Fruit fly (Drosophila melanogaster): ENCODE data around the gene CG12708.
A peak's percentile ranks its signal among the peaks of the same experiment; 100 is the strongest.

The CG12708 gene

DNA sequence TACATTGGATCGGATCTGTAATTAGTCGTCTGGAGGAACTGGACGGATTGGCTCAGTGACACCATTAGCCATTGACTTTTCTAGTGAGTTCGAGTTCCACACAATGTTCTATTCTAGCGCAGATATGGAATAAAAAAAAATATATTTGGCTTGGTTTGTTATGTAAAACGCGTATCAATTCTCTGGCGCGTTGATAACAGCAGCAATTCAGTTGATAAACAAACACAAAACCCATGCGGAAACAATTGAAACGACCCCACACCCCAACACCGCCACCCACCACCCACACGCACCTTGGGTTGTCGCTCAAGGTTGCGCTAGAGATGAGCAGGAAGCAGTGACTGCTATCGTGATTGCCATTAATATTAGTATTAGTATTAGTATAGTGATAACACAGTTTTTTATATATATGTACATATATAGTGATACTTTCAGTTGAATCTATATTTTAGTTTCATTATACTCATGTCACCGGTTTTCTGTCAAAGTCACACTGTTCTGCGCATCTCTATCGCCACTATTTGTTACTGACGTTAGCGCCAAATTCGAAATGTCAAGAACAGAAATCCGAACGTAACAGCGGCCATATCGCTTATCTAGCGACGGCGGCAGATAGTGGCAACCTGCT is 22.4 kb downstream of the CG12708 start (continued):
- peak; percentile 97 for TF ChIP-seq Rfx (GFP tag; IDR thresholded peaks at IDR 0.05)
- peak; percentile 96 for TF ChIP-seq Atf6 (GFP tag; IDR thresholded peaks at IDR 0.05)
- TF ChIP-seq trem (tag; optimal IDR thresholded peaks at IDR 0.05) = peak; percentile 80
- peak; percentile 94 for TF ChIP-seq CG2712 (tag; optimal IDR thresholded peaks at IDR 0.05)
- TF ChIP-seq bowl (GFP tag; IDR thresholded peaks at IDR 0.05) = peak; percentile 76
- TF ChIP-seq CG9437 (GFP tag; optimal IDR thresholded peaks at IDR 0.05) = peak; percentile 77
- peak; percentile 42 for TF ChIP-seq Dref (GFP tag; IDR thresholded peaks at IDR 0.05)
- no peak for TF ChIP-seq Lpt (GFP tag; optimal IDR thresholded peaks at IDR 0.05)
- peak; percentile 92 for TF ChIP-seq CG12769 (tag; optimal IDR thresholded peaks at IDR 0.05)
- peak; percentile 83 for TF ChIP-seq CG7987 (GFP tag; optimal IDR thresholded peaks at IDR 0.05)
- 0 out of 4 replicates have a peak, but pooled peaks have one; percentile 39 for TF ChIP-seq chinmo (GFP tag; IDR thresholded peaks at IDR 0.05; ENCODE audit: partially characterized antibody)
- TF ChIP-seq CG12071 (GFP tag; optimal IDR thresholded peaks at IDR 0.05) = peak; percentile 89
- TF ChIP-seq shn (GFP tag; optimal IDR thresholded peaks at IDR 0.05) = no peak
- peak; percentile 37 for TF ChIP-seq sqz (GFP tag; optimal IDR thresholded peaks at IDR 0.05)
- TF ChIP-seq ara (GFP tag; IDR thresholded peaks at IDR 0.05) = peak; percentile 90
- TF ChIP-seq CG14667 (GFP tag; IDR thresholded peaks at IDR 0.05) = peak; percentile 89
- no peak for TF ChIP-seq h (optimal IDR thresholded peaks at IDR 0.05)
- peak; percentile 91 for TF ChIP-seq CG10959 (GFP tag; IDR thresholded peaks at IDR 0.05)
- peak; percentile 89 for TF ChIP-seq trh (GFP tag; optimal IDR thresholded peaks at IDR 0.05)
- TF ChIP-seq HLHmδ (GFP tag; optimal IDR thresholded peaks at IDR 0.05) = no peak
- TF ChIP-seq onecut (GFP tag; IDR thresholded peaks at IDR 0.05) = peak; percentile 76
- TF ChIP-seq usp (GFP tag; optimal IDR thresholded peaks at IDR 0.05) = no peak
- TF ChIP-seq lbe (GFP tag; optimal IDR thresholded peaks at IDR 0.05) = peak; percentile 66
- peak; percentile 75 for TF ChIP-seq crol (GFP tag; IDR thresholded peaks at IDR 0.05)
- TF ChIP-seq Taf1 (GFP tag; IDR thresholded peaks at IDR 0.05) = peak; percentile 92
- peak; percentile 96 for TF ChIP-seq CG13894 (tag; optimal IDR thresholded peaks at IDR 0.05)
- TF ChIP-seq gro (GFP tag; optimal IDR thresholded peaks at IDR 0.05) = peak; percentile 27
- TF ChIP-seq Dll (GFP tag; IDR thresholded peaks at IDR 0.05; ENCODE audit: partially characterized antibody) = no peak; the same call in 3 of the 4 replicates
- peak; percentile 68 to 91 for TF ChIP-seq dpn (GFP tag; optimal IDR thresholded peaks at IDR 0.05)
- peak; percentile 81 for TF ChIP-seq CG6254 (GFP tag; optimal IDR thresholded peaks at IDR 0.05)
- TF ChIP-seq CG6791 (GFP tag; IDR thresholded peaks at IDR 0.05; ENCODE audit: partially characterized antibody) = no peak
- peak; percentile 91 for TF ChIP-seq CG13424 (tag; optimal IDR thresholded peaks at IDR 0.05)
- peak; percentile 89 for TF ChIP-seq CG3847 (GFP tag; IDR thresholded peaks at IDR 0.05)
- peak; percentile 91 for TF ChIP-seq CG34376 (GFP tag; optimal IDR thresholded peaks at IDR 0.05)
- TF ChIP-seq CG8281 (tag; optimal IDR thresholded peaks at IDR 0.05) = peak; percentile 81
- peak; percentile 67 for TF ChIP-seq CG4854 (GFP tag; optimal IDR thresholded peaks at IDR 0.05)
- TF ChIP-seq ab (GFP tag; optimal IDR thresholded peaks at IDR 0.05) = peak; percentile 24
- TF ChIP-seq YL-1 (GFP tag; optimal IDR thresholded peaks at IDR 0.05) = peak; percentile 40
- TF ChIP-seq NfI (GFP tag; optimal IDR thresholded peaks at IDR 0.05) = peak; percentile 90
- peak; percentile 80 for TF ChIP-seq CG18764 (GFP tag; optimal IDR thresholded peaks at IDR 0.05)
- peak; percentile 53 for TF ChIP-seq Dad (GFP tag; optimal IDR thresholded peaks at IDR 0.05)
- TF ChIP-seq Atf-2 (GFP tag; optimal IDR thresholded peaks at IDR 0.05) = no peak
- TF ChIP-seq jumu (GFP tag; optimal IDR thresholded peaks at IDR 0.05) = no peak
- peak; percentile 31 for TF ChIP-seq gcm2 (GFP tag; optimal IDR thresholded peaks at IDR 0.05)
- peak; percentile 97 for TF ChIP-seq zfh1 (GFP tag; IDR thresholded peaks at IDR 0.05)
- peak; percentile 65; the same call in 2 of the 3 replicates for TF ChIP-seq CG2199 (GFP tag; IDR thresholded peaks at IDR 0.05)
- TF ChIP-seq CG13287 (GFP tag; IDR thresholded peaks at IDR 0.05; ENCODE audit: partially characterized antibody) = peak; percentile 59
- TF ChIP-seq CG9932 (GFP tag; IDR thresholded peaks at IDR 0.05) = peak; percentile 97
- TF ChIP-seq ind (GFP tag; optimal IDR thresholded peaks at IDR 0.05) = peak; percentile 94
- no peak for TF ChIP-seq NC2β (GFP tag; optimal IDR thresholded peaks at IDR 0.05)
- TF ChIP-seq seq (GFP tag; IDR thresholded peaks at IDR 0.05) = peak; percentile 88
